Worm (Caenorhabditis elegans) whole organism, mixed stage, embryonic: ENCODE data around the gene Y102A11A.5.

Experiments used
- blmp-1 ChIP-seq: fragments of 150-350 bp; optimal IDR thresholded peaks from 2 replicates; lab custom pipeline; 2014; ENCODE audit warnings: missing biosample characterization, missing genetic modification characterization
- ces-1 ChIP-seq: fragments of 150-350 bp; optimal IDR thresholded peaks from 2 replicates; lab custom pipeline; 2014; ENCODE audit warnings: missing biosample characterization, missing genetic modification reagents, missing genetic modification characterization
- elt-3 ChIP-seq: fragments of 150-350 bp; optimal IDR thresholded peaks from 2 replicates; lab custom pipeline; 2014; ENCODE audit warnings: missing biosample characterization, missing genetic modification characterization
- nhr-237 ChIP-seq: fragments of 150-350 bp; optimal IDR thresholded peaks from 2 replicates; lab custom pipeline; 2014; ENCODE audit warnings: missing biosample characterization, missing genetic modification characterization
- unc-39 ChIP-seq: fragments of 150-350 bp; optimal IDR thresholded peaks from 2 replicates; lab custom pipeline; 2014; ENCODE audit warnings: missing biosample characterization, missing genetic modification characterization
- unc-62 ChIP-seq: fragments of 150-350 bp; optimal IDR thresholded peaks from 2 replicates; lab custom pipeline; 2014; ENCODE audit warnings: missing biosample characterization, missing genetic modification reagents, missing genetic modification characterization

DNA sequence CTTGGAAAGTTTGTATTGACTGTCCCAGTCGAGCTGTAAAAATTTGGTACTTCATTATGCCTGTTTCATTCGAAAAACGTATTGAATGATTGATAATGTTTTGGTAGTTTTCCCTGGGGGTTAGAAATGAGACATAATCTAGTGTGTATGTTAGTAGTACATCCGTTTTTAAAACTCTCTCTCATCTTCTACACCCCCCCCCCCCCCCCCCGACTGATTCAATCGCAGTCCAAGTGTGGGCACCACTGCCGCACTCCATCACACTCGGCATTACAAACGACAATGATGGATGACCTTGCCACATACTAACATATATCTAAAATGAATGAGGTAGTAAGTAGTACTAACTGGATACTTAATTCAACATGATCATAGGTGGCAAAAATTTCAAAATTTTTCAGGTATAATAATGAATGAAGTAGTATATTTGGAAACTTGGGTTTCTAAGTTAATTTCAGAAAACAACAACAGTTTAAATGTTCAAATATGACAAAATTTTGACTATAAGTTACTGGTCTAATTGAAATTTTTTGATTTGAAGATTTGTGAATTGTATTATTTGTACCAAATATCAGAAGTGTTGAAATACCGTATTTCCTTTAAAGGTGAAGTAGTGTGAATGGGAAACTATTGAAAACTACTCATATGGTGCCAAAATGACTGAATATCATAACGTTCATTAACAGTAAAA is 10.2 kb upstream of the Y102A11A.5 start:
- TF ChIP-seq unc-39 (tag; lab: Kevin White, UChicago) (no peak), blmp-1 (tag; lab: Kevin White, UChicago) (no peak), nhr-237 (tag; lab: Kevin White, UChicago) (no peak), elt-3 (tag; lab: Kevin White, UChicago) (no peak), unc-62 (no peak), ces-1 (GFP tag; lab: Kevin White, UChicago) (peak; percentile 15)
